Worm (Caenorhabditis elegans): ENCODE measurements around the gene M162.5.
A peak's percentile ranks its signal among the peaks of the same experiment; 100 is the strongest.

The M162.5 gene

DNA sequence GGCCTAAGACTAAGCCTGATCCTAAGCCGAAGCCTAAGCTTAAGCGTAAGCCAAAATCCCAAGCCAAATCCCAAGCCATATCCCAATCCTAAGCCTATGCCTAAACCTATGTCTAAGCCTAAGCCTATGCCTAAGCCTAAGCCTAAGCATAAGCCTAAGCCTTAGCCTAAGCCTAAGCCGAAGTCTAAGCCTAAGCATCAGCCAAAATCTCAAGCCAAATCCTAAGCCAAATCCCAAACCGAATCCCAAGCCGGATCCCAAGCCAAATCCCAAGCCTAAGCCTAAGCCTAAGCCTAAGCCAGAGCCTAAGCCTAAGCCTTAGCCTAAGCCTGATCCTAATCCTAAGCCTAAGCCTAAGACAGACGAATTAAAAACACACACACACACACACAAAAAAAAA, 13.7 kb upstream of the M162.5 start:
- TF ChIP-seq nhr-237 (tag; optimal IDR thresholded peaks at IDR 0.05) (no peak), nhr-77 (tag; optimal IDR thresholded peaks at IDR 0.05) (no peak), ztf-11 (tag; optimal IDR thresholded peaks at IDR 0.05) (no peak), nhr-25 (tag; optimal IDR thresholded peaks at IDR 0.05) (no peak), snpc-4 (tag; optimal IDR thresholded peaks at IDR 0.05) (no peak), lin-11 (tag; optimal IDR thresholded peaks at IDR 0.05) (no peak), nhr-12 (tag; optimal IDR thresholded peaks at IDR 0.05) (no peak), skn-1 (tag; optimal IDR thresholded peaks at IDR 0.05) (no peak), ztf-4 (tag; optimal IDR thresholded peaks at IDR 0.05) (no peak), R02D3.7 (tag; optimal IDR thresholded peaks at IDR 0.05) (no peak), sma-3 (GFP tag; optimal IDR thresholded peaks at IDR 0.05) (no peak), aly-2 (tag; optimal IDR thresholded peaks at IDR 0.05) (no peak)

ce11 chrV:19751124-19751523, 9.7 kb upstream of the M162.5 start, which contains the start of gene clec-49:
Gene clec-49 (minus strand): TSS chrV:19751226.
- TF ChIP-seq nhr-12 (tag; optimal IDR thresholded peaks at IDR 0.05) (no peak), sma-9 (GFP tag; optimal IDR thresholded peaks at IDR 0.05) (peak; percentile 15), sma-9 (tag; optimal IDR thresholded peaks at IDR 0.05) (no peak)

- no peak for TF ChIP-seq unc-62 (GFP tag; optimal IDR thresholded peaks at IDR 0.05)
- TF ChIP-seq lin-39 (tag; optimal IDR thresholded peaks at IDR 0.05): no peak
- TF ChIP-seq nhr-237 (tag; optimal IDR thresholded peaks at IDR 0.05): no peak
- TF ChIP-seq nhr-12 (tag; optimal IDR thresholded peaks at IDR 0.05): no peak
- TF ChIP-seq ama-1 (optimal IDR thresholded peaks at IDR 0.05): no peak
- no peak for TF ChIP-seq blmp-1 (tag; optimal IDR thresholded peaks at IDR 0.05; ENCODE audit: insufficient read depth)
- no peak for TF ChIP-seq alr-1 (tag; optimal IDR thresholded peaks at IDR 0.05)
- no peak for TF ChIP-seq Y55F3AM.14 (GFP tag; optimal IDR thresholded peaks at IDR 0.05)
- TF ChIP-seq ztf-1 (GFP tag; conservative IDR thresholded peaks at IDR 0.05): no peak
- TF ChIP-seq lin-11 (tag; optimal IDR thresholded peaks at IDR 0.05): no peak
- TF ChIP-seq lin-13 (GFP tag; optimal IDR thresholded peaks at IDR 0.05): no peak
- no peak for TF ChIP-seq mab-5 (tag; optimal IDR thresholded peaks at IDR 0.05)
- TF ChIP-seq nhr-21 (tag; optimal IDR thresholded peaks at IDR 0.05): no peak
- no peak for TF ChIP-seq unc-39 (tag; optimal IDR thresholded peaks at IDR 0.05)
- no peak for TF ChIP-seq crh-2 (tag; optimal IDR thresholded peaks at IDR 0.05)
- TF ChIP-seq zag-1 (tag; optimal IDR thresholded peaks at IDR 0.05): no peak
- TF ChIP-seq fos-1 (tag; optimal IDR thresholded peaks at IDR 0.05): no peak
- no peak for TF ChIP-seq sma-3 (GFP tag; optimal IDR thresholded peaks at IDR 0.05)
These were observed 8.0 kb upstream of the M162.5 start for ce11 chrV:19752879-19753278.

DNA sequence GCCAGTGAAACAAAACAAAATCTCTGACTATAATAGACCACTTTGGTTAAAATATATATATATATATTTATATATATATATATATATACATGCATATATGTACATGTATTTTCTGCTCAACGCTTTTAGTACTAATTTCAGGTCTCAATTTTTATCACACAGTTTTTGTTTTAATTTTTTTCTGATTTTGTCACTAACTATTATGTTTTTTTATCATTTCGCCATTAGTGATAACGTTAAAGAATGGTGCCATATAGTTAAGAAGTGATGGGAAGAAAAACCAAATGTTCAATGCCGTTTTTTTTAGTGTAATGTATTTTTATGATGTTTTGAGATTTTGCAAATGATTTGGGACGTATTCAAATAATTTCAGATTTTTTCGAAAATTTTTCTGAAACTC, 6.5 kb upstream of the M162.5 start:
- TF ChIP-seq nhr-6 (tag; optimal IDR thresholded peaks at IDR 0.05) (no peak), lin-11 (tag; optimal IDR thresholded peaks at IDR 0.05) (no peak), elt-1 (tag; optimal IDR thresholded peaks at IDR 0.05) (no peak), blmp-1 (tag; optimal IDR thresholded peaks at IDR 0.05; ENCODE audit: insufficient read depth) (no peak), egl-27 (tag; optimal IDR thresholded peaks at IDR 0.05) (no peak), ZK546.5 (tag; optimal IDR thresholded peaks at IDR 0.05) (no peak), ama-1 (optimal IDR thresholded peaks at IDR 0.05) (no peak), unc-55 (GFP tag; optimal IDR thresholded peaks at IDR 0.05) (no peak), lsy-2 (tag; optimal IDR thresholded peaks at IDR 0.05) (no peak), C34F6.9 (tag; optimal IDR thresholded peaks at IDR 0.05) (no peak)

DNA sequence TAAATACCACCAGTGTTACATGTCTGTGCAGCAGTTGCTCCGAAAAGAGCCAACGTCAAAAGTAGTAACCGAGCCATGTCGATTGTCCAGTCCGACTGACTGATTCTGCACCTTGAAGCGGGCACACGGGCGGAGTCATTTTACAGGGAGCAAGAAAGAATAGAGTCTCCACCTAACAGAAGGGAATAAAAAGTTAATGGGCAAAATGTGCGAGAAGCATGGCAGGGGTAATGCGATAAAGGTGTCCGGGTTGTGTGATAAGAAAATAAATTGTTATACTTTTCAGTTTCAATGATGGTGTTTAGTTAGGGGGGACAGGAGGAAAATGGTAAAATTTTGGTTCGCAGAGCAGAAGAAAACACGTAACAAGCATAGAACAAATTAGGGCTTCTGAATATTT, 5.6 kb upstream of the M162.5 start, which contains the start of gene clec-50:
clec-50 (minus strand) TSS at position 109 of the 400 bp plus-strand sequence.
- TF ChIP-seq crh-2 (tag; optimal IDR thresholded peaks at IDR 0.05) (peak; percentile 10), nhr-129 (tag; optimal IDR thresholded peaks at IDR 0.05) (no peak), fos-1 (tag; optimal IDR thresholded peaks at IDR 0.05) (peak; percentile 90), sma-9 (GFP tag; optimal IDR thresholded peaks at IDR 0.05) (peak; percentile 61), sma-9 (tag; optimal IDR thresholded peaks at IDR 0.05) (no peak), gmeb-1 (tag; optimal IDR thresholded peaks at IDR 0.05) (peak; percentile 13)

All from whole organism, L2 larva.